Worm (Caenorhabditis elegans) whole organism, L3 larva: Measurements from ENCODE around the gene K07F5.14.
A peak's percentile ranks its signal among the peaks of the same experiment; 100 is the strongest.

Experiments
- R02D3.7 ChIP-seq: fragments of 150-350 bp; optimal IDR thresholded peaks from 2 replicates; lab custom pipeline; 2014; ENCODE audit warnings: missing biosample characterization, missing genetic modification characterization
- ama-1 ChIP-seq: fragments of 150-350 bp; optimal IDR thresholded peaks from 2 replicates; lab custom pipeline; 2018
- ceh-16 ChIP-seq: sonication (generic microtip); optimal IDR thresholded peaks from 2 replicates; lab custom pipeline; 2017; ENCODE audit warnings: missing biosample characterization, missing genetic modification characterization
- ceh-28 ChIP-seq: fragments of 150-350 bp; optimal IDR thresholded peaks from 2 replicates; lab custom pipeline; 2014; ENCODE audit warnings: missing biosample characterization, missing genetic modification reagents, missing genetic modification characterization
- ceh-9 ChIP-seq: sonication (generic microtip); optimal IDR thresholded peaks from 2 replicates; lab custom pipeline; 2018; ENCODE audit warnings: missing biosample characterization, missing genetic modification characterization
- daf-12 ChIP-seq: fragments of 150-350 bp; optimal IDR thresholded peaks from 2 replicates; lab custom pipeline; 2014; ENCODE audit warnings: missing biosample characterization, missing genetic modification reagents, missing genetic modification characterization
- egl-5 ChIP-seq: fragments of 150-350 bp; optimal IDR thresholded peaks from 2 replicates; lab custom pipeline; 2017; ENCODE audit warnings: missing biosample characterization, missing genetic modification reagents, missing genetic modification characterization, inconsistent platforms
- elt-1 ChIP-seq: fragments of 150-350 bp; optimal IDR thresholded peaks from 2 replicates; lab custom pipeline; 2014; ENCODE audit warnings: missing biosample characterization, missing genetic modification characterization
- elt-2 ChIP-seq: sonication (generic microtip); optimal IDR thresholded peaks from 2 replicates; lab custom pipeline; 2016; ENCODE audit warnings: missing genetic modification reagents, mild to moderate bottlenecking, missing genetic modification characterization, missing compliant biosample characterization
- elt-3 ChIP-seq, 3 experiments: fragments of 150-350 bp in 1 of 3; sonication (generic microtip) in 2 of 3; optimal IDR thresholded peaks; 2 replicates in 2 of 3; 4 replicates in 1 of 3; lab custom pipeline; 2014 to 2017; ENCODE audit warnings: missing biosample characterization in 3 of 3, missing genetic modification characterization in 3 of 3
- eor-1 ChIP-seq, 2 experiments: fragments of 150-350 bp; optimal IDR thresholded peaks; 2 replicates each; lab custom pipeline; 2014 to 2018; ENCODE audit warnings: missing biosample characterization in 2 of 2, missing genetic modification characterization in 2 of 2
- fkh-2 ChIP-seq: fragments of 150-350 bp; optimal IDR thresholded peaks from 2 replicates; lab custom pipeline; 2014; ENCODE audit warnings: missing biosample characterization, missing genetic modification reagents, missing genetic modification characterization
- hmg-11 ChIP-seq: sonication (generic microtip); optimal IDR thresholded peaks from 2 replicates; lab custom pipeline; 2016; ENCODE audit warnings: missing genetic modification characterization, missing compliant biosample characterization
- jun-1 ChIP-seq: fragments of 150-350 bp; optimal IDR thresholded peaks from 2 replicates; lab custom pipeline; 2014; ENCODE audit warnings: missing biosample characterization, missing genetic modification reagents, missing genetic modification characterization
- lin-15B ChIP-seq: fragments of 150-350 bp; optimal IDR thresholded peaks from 2 replicates; lab custom pipeline; 2014; ENCODE audit warnings: missing biosample characterization, missing genetic modification characterization
- lin-39 ChIP-seq: fragments of 150-350 bp; optimal IDR thresholded peaks from 2 replicates; lab custom pipeline; 2018; ENCODE audit warnings: missing biosample characterization, missing genetic modification reagents, missing genetic modification characterization
- mdl-1 ChIP-seq: fragments of 150-350 bp; optimal IDR thresholded peaks from 2 replicates; lab custom pipeline; 2014; ENCODE audit warnings: missing biosample characterization, missing genetic modification characterization
- mml-1 ChIP-seq: fragments of 150-350 bp; sonication (generic microtip); optimal IDR thresholded peaks from 3 replicates; lab custom pipeline; 2014; ENCODE audit warnings: missing biosample characterization, missing genetic modification characterization
- nhr-11 ChIP-seq: fragments of 150-350 bp; optimal IDR thresholded peaks from 2 replicates; lab custom pipeline; 2014; ENCODE audit warnings: missing biosample characterization, missing genetic modification characterization
- nhr-12 ChIP-seq: fragments of 150-350 bp; optimal IDR thresholded peaks from 2 replicates; lab custom pipeline; 2014; ENCODE audit warnings: missing biosample characterization, missing genetic modification characterization
- nhr-23 ChIP-seq: fragments of 150-350 bp; optimal IDR thresholded peaks from 2 replicates; lab custom pipeline; 2014; ENCODE audit warnings: missing biosample characterization, missing genetic modification reagents, missing genetic modification characterization
- nhr-237 ChIP-seq: fragments of 150-350 bp; optimal IDR thresholded peaks from 2 replicates; lab custom pipeline; 2014; ENCODE audit warnings: missing biosample characterization, missing genetic modification characterization
- nhr-25 ChIP-seq: sonication (generic microtip); optimal IDR thresholded peaks from 2 replicates; lab custom pipeline; 2017; ENCODE audit warnings: missing biosample characterization, missing genetic modification characterization
- nhr-28 ChIP-seq: fragments of 150-350 bp; optimal IDR thresholded peaks from 2 replicates; lab custom pipeline; 2014; ENCODE audit warnings: missing biosample characterization, missing genetic modification characterization
- nhr-43 ChIP-seq: sonication (generic microtip); optimal IDR thresholded peaks from 2 replicates; lab custom pipeline; 2016; ENCODE audit warnings: mild to moderate bottlenecking, missing genetic modification characterization, missing compliant biosample characterization; ENCODE audit not compliant: poor library complexity, severe bottlenecking
- nhr-76 ChIP-seq: fragments of 150-350 bp; sonication (generic microtip); optimal IDR thresholded peaks from 5 replicates; lab custom pipeline; 2014; ENCODE audit warnings: missing biosample characterization, missing genetic modification characterization
- nhr-77 ChIP-seq: fragments of 150-350 bp; optimal IDR thresholded peaks from 2 replicates; lab custom pipeline; 2014; ENCODE audit warnings: missing biosample characterization, missing genetic modification characterization
- pha-4 ChIP-seq: fragments of 150-350 bp; optimal IDR thresholded peaks from 2 replicates; lab custom pipeline; 2014; ENCODE audit warnings: missing biosample characterization, missing genetic modification reagents, missing genetic modification characterization
- pqm-1 ChIP-seq: fragments of 150-350 bp; optimal IDR thresholded peaks from 2 replicates; lab custom pipeline; 2017; ENCODE audit warnings: missing biosample characterization, missing genetic modification characterization, inconsistent platforms
- skn-1 ChIP-seq: fragments of 150-350 bp; optimal IDR thresholded peaks from 2 replicates; lab custom pipeline; 2014; ENCODE audit warnings: missing biosample characterization, missing genetic modification characterization
- snpc-4 ChIP-seq: fragments of 150-350 bp; optimal IDR thresholded peaks from 2 replicates; lab custom pipeline; 2014; ENCODE audit warnings: missing biosample characterization, missing genetic modification characterization
- tbx-2 ChIP-seq: sonication (generic microtip); optimal IDR thresholded peaks from 2 replicates; lab custom pipeline; 2016; ENCODE audit warnings: mild to moderate bottlenecking, missing genetic modification characterization, missing compliant biosample characterization
- zag-1 ChIP-seq: fragments of 150-350 bp; optimal IDR thresholded peaks from 2 replicates; lab custom pipeline; 2014; ENCODE audit warnings: missing biosample characterization, missing genetic modification characterization
- ztf-11 ChIP-seq: fragments of 150-350 bp; optimal IDR thresholded peaks from 2 replicates; lab custom pipeline; 2014; ENCODE audit warnings: missing biosample characterization, missing genetic modification characterization
- ztf-4 ChIP-seq: fragments of 150-350 bp; optimal IDR thresholded peaks from 2 replicates; lab custom pipeline; 2014; ENCODE audit warnings: missing biosample characterization, missing genetic modification characterization

K07F5.14 gene

ce11 chrIV:9875646-9876045, 13.6 kb downstream of the K07F5.14 start:
- peak; percentile 47 for TF ChIP-seq nhr-25
- TF ChIP-seq jun-1 (tag; lab: Kevin White, UChicago): peak; percentile 70
- peak; percentile 17 for TF ChIP-seq nhr-76
- TF ChIP-seq ztf-4 (tag; lab: Kevin White, UChicago): no peak
- no peak for TF ChIP-seq fkh-2 (tag; lab: Kevin White, UChicago)
- TF ChIP-seq nhr-43 (tag; lab: Kevin White, UChicago): peak; percentile 87
- peak; percentile 81 for TF ChIP-seq elt-2 (tag; lab: Kevin White, UChicago)
- TF ChIP-seq pha-4 (tag; lab: Kevin White, UChicago): peak; percentile 53
- TF ChIP-seq skn-1 (tag; lab: Kevin White, UChicago): no peak
- no peak for TF ChIP-seq elt-3 (tag; optimal IDR thresholded peaks at IDR 0.05; lab: Kevin White, UChicago)
- no peak for TF ChIP-seq daf-12 (tag; lab: Kevin White, UChicago)
- TF ChIP-seq mml-1 (tag; lab: Kevin White, UChicago): no peak
- no peak for TF ChIP-seq nhr-237 (tag; lab: Kevin White, UChicago)
- peak; percentile 14 for TF ChIP-seq ceh-28
- no peak for TF ChIP-seq elt-1 (tag; lab: Kevin White, UChicago)
- no peak for TF ChIP-seq ceh-16 (tag; lab: Kevin White, UChicago)
- peak; percentile 58 for TF ChIP-seq nhr-23 (tag; lab: Kevin White, UChicago)
- TF ChIP-seq pqm-1 (tag; lab: Kevin White, UChicago): peak; percentile 50
- TF ChIP-seq nhr-11 (tag; lab: Kevin White, UChicago): no peak
- no peak for TF ChIP-seq ceh-9 (tag; lab: Kevin White, UChicago)
- no peak for TF ChIP-seq eor-1 (tag; optimal IDR thresholded peaks at IDR 0.05; lab: Kevin White, UChicago)

- TF ChIP-seq lin-39 (tag; lab: Kevin White, UChicago) (no peak), R02D3.7 (tag; lab: Kevin White, UChicago) (no peak), ama-1 (lab: Kevin White, UChicago) (no peak), mml-1 (tag; lab: Kevin White, UChicago) (no peak), tbx-2 (tag; lab: Kevin White, UChicago) (no peak)
Measured at ce11 chrIV:9878893-9879379, 16.9 kb downstream of the K07F5.14 start, which contains the start of gene nhr-4. Gene nhr-4, plus strand, starts transcription at chrIV:9879329.

- TF ChIP-seq mdl-1 (tag; lab: Kevin White, UChicago) (no peak), elt-2 (tag; lab: Kevin White, UChicago) (peak; percentile 34), snpc-4 (tag; lab: Kevin White, UChicago) (peak; percentile 61), lin-15B (tag; lab: Kevin White, UChicago) (peak; percentile 78), R02D3.7 (tag; lab: Kevin White, UChicago) (no peak), nhr-23 (tag; lab: Kevin White, UChicago) (no peak), ztf-11 (no peak), nhr-28 (tag; lab: Kevin White, UChicago) (no peak), skn-1 (tag; lab: Kevin White, UChicago) (no peak), tbx-2 (tag; lab: Kevin White, UChicago) (no peak), pqm-1 (tag; lab: Kevin White, UChicago) (peak; percentile 13), zag-1 (tag; lab: Kevin White, UChicago) (no peak), lin-39 (tag; lab: Kevin White, UChicago) (peak; percentile 59), hmg-11 (tag; lab: Kevin White, UChicago) (peak; percentile 19), egl-5 (peak; percentile 64), nhr-12 (tag; lab: Kevin White, UChicago) (no peak), nhr-77 (tag; lab: Kevin White, UChicago) (no peak), nhr-11 (tag; lab: Kevin White, UChicago) (no peak)
Measured at ce11 chrIV:9884257-9884656, 22.2 kb downstream of the K07F5.14 start, which contains the start of the genes prp-18 and mccc-1. Gene prp-18, minus strand, starts transcription at chrIV:9884383. Gene mccc-1, plus strand, starts transcription at chrIV:9884570.

ce11 chrIV:9889857-9890256, 27.8 kb downstream of the K07F5.14 start, which contains the start of gene ttbk-3:
Gene ttbk-3, minus strand, starts transcription at chrIV:9889957.
- TF ChIP-seq nhr-11 (tag; lab: Kevin White, UChicago): no peak
